Fruit fly (Drosophila melanogaster): ENCODE results near the gene CG32500.
"Not testable (repeated sequence)": the region's sequence is repeated elsewhere in the genome, so short reads cannot be mapped to it uniquely, and the experiment has no call there.

DNA sequence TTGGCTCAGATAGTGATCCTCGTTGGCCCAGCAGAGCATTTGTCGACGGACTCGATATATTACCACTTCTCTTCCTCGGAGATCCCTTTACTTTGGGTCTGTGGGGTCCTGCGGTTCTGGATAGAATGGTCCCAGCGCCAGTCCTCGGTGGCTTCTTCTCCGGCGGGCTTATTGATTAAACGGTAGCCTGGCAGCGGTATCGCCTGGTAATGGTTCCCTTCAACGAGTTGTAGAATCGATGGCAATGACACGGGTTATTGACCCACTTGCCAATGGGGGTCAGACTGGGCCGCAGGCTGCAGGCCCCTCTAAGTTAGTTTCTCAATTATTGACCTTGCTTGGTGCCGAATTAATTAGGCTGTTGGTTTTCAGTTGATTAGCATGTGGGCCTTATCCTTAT, 2.5 kb downstream of the CG32500 start, which contains the start of gene CG32819:
- TF ChIP-seq Gug (GFP tag; IDR thresholded peaks at IDR 0.05); CG6276 (GFP tag; optimal IDR thresholded peaks at IDR 0.05): not testable (repeated sequence)
